Worm (Caenorhabditis elegans): ENCODE data around the gene bpl-1.
A peak's percentile ranks its signal among the peaks of the same experiment; 100 is the strongest.

The bpl-1 gene

DNA sequence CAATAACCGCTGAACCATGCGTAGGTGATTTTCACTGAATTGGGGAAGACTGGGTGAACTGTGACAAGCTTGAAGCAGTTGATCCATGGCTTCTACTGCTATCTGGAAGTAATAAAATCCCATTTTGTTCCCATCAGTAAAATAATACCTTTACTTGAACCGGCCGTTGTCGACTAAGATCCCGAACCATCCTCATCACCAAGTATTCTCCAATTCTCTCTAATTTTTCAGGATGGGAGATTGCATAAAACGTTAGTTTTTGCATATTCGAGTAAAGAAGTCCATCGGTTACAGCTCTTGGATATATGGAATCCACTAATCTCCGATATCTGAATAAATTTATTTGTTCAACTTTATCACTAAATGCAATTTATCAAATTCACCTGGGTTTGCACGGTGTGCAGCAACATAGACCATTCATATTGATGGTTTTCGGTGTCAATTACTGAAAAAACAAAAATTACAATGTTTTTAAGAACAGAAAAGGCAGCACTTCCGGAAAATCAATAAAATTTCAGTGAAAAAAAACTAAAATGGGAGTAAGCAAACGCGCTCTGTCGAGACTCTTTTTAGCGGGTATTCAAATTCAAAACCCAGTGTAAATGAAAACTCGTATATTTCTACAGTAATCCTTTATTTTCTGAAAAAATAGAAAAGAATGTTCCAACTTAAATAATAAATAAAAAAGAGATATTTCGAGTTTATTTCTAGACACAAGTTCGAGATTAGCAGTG is 46.8 kb downstream of the bpl-1 start, which contains the start of gene efr-3 (continued):
- TF ChIP-seq nhr-11 (tag; optimal IDR thresholded peaks at IDR 0.05) (peak; percentile 18), lin-15B (tag; optimal IDR thresholded peaks at IDR 0.05) (peak; percentile 24), nhr-28 (tag; optimal IDR thresholded peaks at IDR 0.05) (no peak), grh-1 (GFP tag; IDR thresholded peaks at IDR 0.05) (no peak), hlh-17 (GFP tag; optimal IDR thresholded peaks at IDR 0.05; ENCODE audit: borderline replicate concordance) (no peak), lin-13 (GFP tag; optimal IDR thresholded peaks at IDR 0.05) (no peak), ets-5 (GFP tag; IDR thresholded peaks at IDR 0.05) (no peak), sup-37 (GFP tag; optimal IDR thresholded peaks at IDR 0.05) (no peak), aha-1 (tag; optimal IDR thresholded peaks at IDR 0.05) (no peak), swsn-7 (tag; optimal IDR thresholded peaks at IDR 0.05) (peak; percentile 21), xbp-1 (tag; optimal IDR thresholded peaks at IDR 0.05) (peak; percentile 55), elt-3 (tag; optimal IDR thresholded peaks at IDR 0.05) (peak in 1 of 6 experiments; percentile 27), unc-130 (tag; optimal IDR thresholded peaks at IDR 0.05) (no peak), unc-86 (tag; optimal IDR thresholded peaks at IDR 0.05) (peak; percentile 28), lsy-2 (tag; optimal IDR thresholded peaks at IDR 0.05) (peak; percentile 65 to 79), ceh-8 (GFP tag; optimal IDR thresholded peaks at IDR 0.05) (no peak), snu-23 (GFP tag; optimal IDR thresholded peaks at IDR 0.05) (peak; percentile 55), tbx-2 (tag; optimal IDR thresholded peaks at IDR 0.05) (peak; percentile 58), nhr-84 (tag; optimal IDR thresholded peaks at IDR 0.05) (no peak), alr-1 (tag; optimal IDR thresholded peaks at IDR 0.05; ENCODE audit: borderline replicate concordance) (no peak), F16B12.6 (tag; optimal IDR thresholded peaks at IDR 0.05) (peak; percentile 31), elt-2 (tag; optimal IDR thresholded peaks at IDR 0.05) (no peak), dsc-1 (tag; optimal IDR thresholded peaks at IDR 0.05) (no peak), egl-13 (tag; optimal IDR thresholded peaks at IDR 0.05) (no peak), lin-14 (GFP tag; optimal IDR thresholded peaks at IDR 0.05) (peak; percentile 47), mab-9 (GFP tag; IDR thresholded peaks at IDR 0.05) (no peak), nhr-47 (tag; optimal IDR thresholded peaks at IDR 0.05) (peak; percentile 67), fos-1 (tag; optimal IDR thresholded peaks at IDR 0.05) (no peak), zag-1 (tag; optimal IDR thresholded peaks at IDR 0.05) (no peak), ztf-4 (tag; optimal IDR thresholded peaks at IDR 0.05) (no peak), nhr-90 (tag; optimal IDR thresholded peaks at IDR 0.05; ENCODE audit: poor library complexity) (peak; percentile 21), hlh-4 (tag; optimal IDR thresholded peaks at IDR 0.05) (no peak), jun-1 (tag; optimal IDR thresholded peaks at IDR 0.05) (no peak), C04F5.9 (tag; optimal IDR thresholded peaks at IDR 0.05) (no peak), ztf-11 (tag; optimal IDR thresholded peaks at IDR 0.05) (no peak), C16A3.4 (tag; optimal IDR thresholded peaks at IDR 0.05) (peak; percentile 16), vab-15 (tag; optimal IDR thresholded peaks at IDR 0.05) (no peak), ceh-82 (tag; optimal IDR thresholded peaks at IDR 0.05) (peak in 1 of 3 experiments; percentile 40), nhr-76 (tag; optimal IDR thresholded peaks at IDR 0.05) (no peak), ama-1 (optimal IDR thresholded peaks at IDR 0.05) (no peak), nhr-71 (tag; optimal IDR thresholded peaks at IDR 0.05) (peak; percentile 60), unc-30 (tag; optimal IDR thresholded peaks at IDR 0.05) (no peak), lir-3 (tag; optimal IDR thresholded peaks at IDR 0.05; ENCODE audit: poor library complexity) (no peak), pag-3 (tag; optimal IDR thresholded peaks at IDR 0.05; ENCODE audit: borderline replicate concordance, insufficient read depth) (no peak), sox-4 (tag; optimal IDR thresholded peaks at IDR 0.05) (no peak), mep-1 (tag; optimal IDR thresholded peaks at IDR 0.05) (peak; percentile 62)

Measured in whole organism, L1 larva.